Worm (Caenorhabditis elegans): ENCODE results near the gene col-80.

DNA sequence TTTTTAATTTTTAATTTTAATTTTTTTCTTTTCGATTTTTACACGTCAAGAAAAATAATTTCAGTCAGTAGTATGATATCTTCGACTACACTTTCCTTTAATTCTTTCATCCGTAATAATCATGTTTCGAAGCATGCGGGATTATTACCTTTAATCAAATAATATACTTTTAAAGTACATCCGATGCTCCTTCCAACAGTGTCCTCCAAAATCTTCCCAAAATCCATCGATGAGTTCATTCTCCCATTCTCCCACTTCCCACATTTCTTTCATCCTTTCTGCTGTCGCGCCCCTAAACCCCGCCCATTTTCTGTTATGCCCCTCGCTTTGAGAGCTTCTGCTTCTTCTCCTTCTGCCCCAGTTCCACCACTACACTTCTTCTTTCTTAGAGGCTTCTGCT is 12.3 kb upstream of the col-80 start, which contains the start of gene lgc-57:
- TF ChIP-seq nhr-77 (tag; optimal IDR thresholded peaks at IDR 0.05) = no peak
- no peak for TF ChIP-seq nhr-28 (tag; optimal IDR thresholded peaks at IDR 0.05)
- no peak for TF ChIP-seq fkh-10 (GFP tag; optimal IDR thresholded peaks at IDR 0.05)
- no peak for TF ChIP-seq fkh-2 (tag; optimal IDR thresholded peaks at IDR 0.05)
- TF ChIP-seq zag-1 (tag; optimal IDR thresholded peaks at IDR 0.05) = no peak
- no peak for TF ChIP-seq egl-5 (tag; optimal IDR thresholded peaks at IDR 0.05)
- no peak for TF ChIP-seq nhr-237 (tag; optimal IDR thresholded peaks at IDR 0.05)
- TF ChIP-seq unc-62 (GFP tag; optimal IDR thresholded peaks at IDR 0.05) = no peak
- no peak for TF ChIP-seq nhr-76 (tag; optimal IDR thresholded peaks at IDR 0.05)
- no peak for TF ChIP-seq mdl-1 (tag; optimal IDR thresholded peaks at IDR 0.05)
- TF ChIP-seq fos-1 (tag; optimal IDR thresholded peaks at IDR 0.05) = no peak
